Worm (Caenorhabditis elegans): ENCODE results near the gene ssp-33.

ce11 chrV:14729343-14729742, 18.2 kb downstream of the ssp-33 start, which contains the start of gene oig-3:
- TF ChIP-seq aly-2 (tag; optimal IDR thresholded peaks at IDR 0.05) (no peak), sem-4 (tag; optimal IDR thresholded peaks at IDR 0.05) (no peak), mbf-1 (tag; optimal IDR thresholded peaks at IDR 0.05) (no peak), nhr-12 (tag; optimal IDR thresholded peaks at IDR 0.05) (no peak), snpc-4 (tag; optimal IDR thresholded peaks at IDR 0.05) (no peak), alr-1 (tag; optimal IDR thresholded peaks at IDR 0.05) (no peak), lin-39 (tag; optimal IDR thresholded peaks at IDR 0.05) (no peak)
